Worm (Caenorhabditis elegans): ENCODE results near the gene ndub-8.

ce11 chrII:13839454-13839853 lies 33.2 kb upstream of the ndub-8 start:
- TF ChIP-seq klf-2 (GFP tag; conservative IDR thresholded peaks at IDR 0.05): no peak
- no peak for TF ChIP-seq med-1 (GFP tag; optimal IDR thresholded peaks at IDR 0.05; ENCODE audit: insufficient read depth)
- TF ChIP-seq tab-1 (GFP tag; IDR thresholded peaks at IDR 0.05): no peak
- TF ChIP-seq flt-1 (GFP tag; IDR thresholded peaks at IDR 0.05): no peak
- no peak for TF ChIP-seq ref-1 (GFP tag; conservative IDR thresholded peaks at IDR 0.05)
- TF ChIP-seq T22C8.4 (GFP tag; IDR thresholded peaks at IDR 0.05): no peak
- TF ChIP-seq ztf-23 (GFP tag; IDR thresholded peaks at IDR 0.05): no peak
- no peak for TF ChIP-seq ztf-29 (GFP tag; IDR thresholded peaks at IDR 0.05)
- TF ChIP-seq cog-1 (tag; optimal IDR thresholded peaks at IDR 0.05): no peak
